Worm (Caenorhabditis elegans): ENCODE results near the gene clec-210.

DNA sequence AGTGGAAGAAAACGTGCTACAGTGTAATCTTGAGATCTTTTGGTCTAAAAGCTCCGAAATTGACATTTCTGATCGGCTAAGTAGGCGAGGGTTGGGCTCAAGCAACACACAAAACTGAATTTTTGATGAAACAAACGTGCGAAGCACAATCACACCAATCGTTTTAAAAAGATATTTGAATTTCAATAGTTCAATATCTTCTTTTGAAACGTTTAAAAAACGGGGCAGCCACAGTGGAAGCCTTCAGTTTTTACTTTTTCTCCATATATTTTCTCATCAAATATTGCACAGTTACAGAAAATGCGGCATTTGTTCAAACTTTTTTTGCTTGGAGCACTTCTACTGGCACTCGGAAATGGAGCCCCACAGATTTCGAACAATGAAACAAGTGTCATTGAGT, 48.1 kb downstream of the clec-210 start, which contains the start of gene C36C5.4:
- TF ChIP-seq nhr-237 (tag; optimal IDR thresholded peaks at IDR 0.05) (no peak), daf-12 (tag; optimal IDR thresholded peaks at IDR 0.05) (no peak), zip-2 (tag; optimal IDR thresholded peaks at IDR 0.05) (no peak), lin-13 (GFP tag; optimal IDR thresholded peaks at IDR 0.05) (no peak), gei-8 (GFP tag; optimal IDR thresholded peaks at IDR 0.05) (no peak), nhr-6 (tag; optimal IDR thresholded peaks at IDR 0.05) (no peak), dve-1 (tag; optimal IDR thresholded peaks at IDR 0.05; ENCODE audit: insufficient read depth) (no peak), ztf-7 (tag; optimal IDR thresholded peaks at IDR 0.05) (no peak), fos-1 (tag; optimal IDR thresholded peaks at IDR 0.05) (no peak), zag-1 (tag; optimal IDR thresholded peaks at IDR 0.05) (no peak)
